Fruit fly (Drosophila melanogaster): Measurements from ENCODE around the gene CG11927.

DNA sequence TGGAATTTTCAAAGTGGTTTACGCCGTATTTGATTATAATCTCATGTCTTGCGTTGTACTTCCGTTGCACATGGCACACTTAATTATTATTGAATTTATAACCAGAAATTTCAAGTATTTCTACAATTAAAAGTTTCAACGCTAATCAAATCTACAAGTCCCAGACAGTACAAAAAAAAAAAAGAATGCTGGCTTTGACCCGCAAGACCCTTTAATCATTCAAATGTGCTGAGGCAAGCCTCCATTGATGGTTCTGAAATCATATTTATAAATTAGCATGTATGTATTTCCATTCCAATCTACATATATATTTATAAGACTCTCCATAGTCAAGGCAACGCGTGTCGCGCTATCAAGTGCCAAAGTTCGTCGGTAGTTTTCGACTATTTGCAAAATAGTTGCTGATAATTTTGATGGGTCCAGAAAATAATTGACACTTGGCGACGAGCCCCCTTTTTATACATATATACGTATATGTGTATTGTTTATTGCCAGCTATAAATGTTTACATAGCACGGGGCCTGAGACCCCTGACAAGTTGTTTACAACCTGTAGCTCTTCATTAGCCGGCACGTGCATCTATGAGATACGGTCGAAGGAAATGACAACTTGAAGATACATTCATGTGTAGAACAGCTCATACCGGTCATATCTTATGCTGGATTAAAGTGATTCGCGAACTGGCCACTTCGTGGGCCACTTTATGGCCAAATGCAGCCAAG lies 49.1 kb downstream of the CG11927 start:
- TF ChIP-seq Pif1B (GFP tag; optimal IDR thresholded peaks at IDR 0.05): no peak
- TF ChIP-seq CG8301 (tag; optimal IDR thresholded peaks at IDR 0.05): no peak
- no peak for TF ChIP-seq CG8159 (tag; optimal IDR thresholded peaks at IDR 0.05)
- TF ChIP-seq CG32121 (GFP tag; IDR thresholded peaks at IDR 0.05): no peak
- no peak for TF ChIP-seq gl (tag; optimal IDR thresholded peaks at IDR 0.05)
- TF ChIP-seq rn (GFP tag; IDR thresholded peaks at IDR 0.05): no peak
- no peak for TF ChIP-seq CG15710 (tag; optimal IDR thresholded peaks at IDR 0.05)
- TF ChIP-seq D1 (tag; optimal IDR thresholded peaks at IDR 0.05): no peak
- TF ChIP-seq CG10348 (GFP tag; IDR thresholded peaks at IDR 0.05): no peak
- 0 out of 2 replicates have a peak, but pooled peaks have one; percentile 13 for TF ChIP-seq Ets98B (GFP tag; IDR thresholded peaks at IDR 0.05)

Data from whole organism, pupa.